Worm (Caenorhabditis elegans) whole organism, L4 larva: ENCODE measurements around the gene F54D5.5.

Experiments used
- F49E8.2 ChIP-seq: sonication (generic microtip); optimal IDR thresholded peaks from 2 replicates; lab custom pipeline; 2016; ENCODE audit warnings: missing compliant biosample characterization, mild to moderate bottlenecking, missing genetic modification characterization, borderline replicate concordance
- hlh-11 ChIP-seq: fragments of 200-800 bp; sonication (Bioruptor generic); optimal IDR thresholded peaks from 2 replicates; lab custom pipeline; 2018; ENCODE audit warnings: mild to moderate bottlenecking, missing genetic modification characterization, missing compliant biosample characterization
- jun-1 ChIP-seq: fragments of 150-350 bp; optimal IDR thresholded peaks from 2 replicates; lab custom pipeline; 2014; ENCODE audit warnings: missing biosample characterization, missing genetic modification reagents, missing genetic modification characterization
- nhr-11 ChIP-seq: fragments of 150-350 bp; optimal IDR thresholded peaks from 2 replicates; lab custom pipeline; 2014; ENCODE audit warnings: missing biosample characterization, missing genetic modification characterization
- nhr-28 ChIP-seq: fragments of 150-350 bp; optimal IDR thresholded peaks from 2 replicates; lab custom pipeline; 2014; ENCODE audit warnings: missing biosample characterization, missing genetic modification characterization
- nhr-77 ChIP-seq: fragments of 150-350 bp; optimal IDR thresholded peaks from 2 replicates; lab custom pipeline; 2014; ENCODE audit warnings: missing biosample characterization, missing genetic modification characterization
- skn-1 ChIP-seq: fragments of 150-350 bp; optimal IDR thresholded peaks from 2 replicates; lab custom pipeline; 2014; ENCODE audit warnings: missing biosample characterization, missing genetic modification characterization

ce11 chrII:11595368-11595996, 28.7 kb upstream of the F54D5.5 start, which contains the start of gene gfat-1:
- TF ChIP-seq jun-1 (tag; lab: Kevin White, UChicago) (no peak), nhr-11 (tag; lab: Kevin White, UChicago) (no peak), nhr-77 (tag; lab: Kevin White, UChicago) (no peak), hlh-11 (tag; lab: Kevin White, UChicago) (no peak), F49E8.2 (tag; lab: Kevin White, UChicago) (no peak), nhr-28 (no peak), skn-1 (tag; lab: Kevin White, UChicago) (no peak)
